Fruit fly (Drosophila melanogaster): ENCODE measurements around the gene Mulk.
A peak's percentile ranks its signal among the peaks of the same experiment; 100 is the strongest.

Gene Mulk

DNA sequence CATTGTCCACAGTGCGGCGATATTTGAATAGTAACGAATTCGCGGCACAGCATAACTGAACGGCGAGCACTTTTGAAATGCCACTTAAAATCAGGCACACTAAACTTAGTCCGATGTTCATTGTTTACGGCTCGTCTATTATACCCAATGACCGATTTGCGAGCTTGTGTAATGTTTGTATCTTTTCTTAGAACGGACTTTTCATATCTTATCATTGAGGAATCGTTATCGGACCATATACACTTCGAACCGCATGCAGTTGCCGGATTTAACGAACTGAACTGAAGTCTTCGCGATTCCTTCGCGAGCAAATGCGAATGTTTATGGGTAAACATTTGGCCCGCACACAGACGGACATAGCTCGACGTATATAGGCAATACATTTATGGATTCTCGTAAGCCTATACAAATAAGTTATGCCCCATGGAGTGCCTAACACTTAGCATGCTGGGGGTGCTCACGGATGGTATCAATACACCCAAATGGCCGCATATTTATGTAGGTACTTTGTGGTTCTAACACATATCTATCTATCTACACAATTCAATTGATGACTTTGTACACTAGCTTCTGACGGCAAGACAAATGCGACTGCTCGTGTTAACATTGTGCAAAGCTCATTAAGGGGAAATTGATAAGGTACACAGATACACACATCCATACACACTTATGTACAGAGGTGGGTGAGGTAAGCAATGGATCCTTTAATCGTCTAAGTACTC, 32.0 kb upstream of the Mulk start, which contains the start of gene mthl15 (continued):
- TF ChIP-seq insv (GFP tag; optimal IDR thresholded peaks at IDR 0.05) (no peak), HLH54F (GFP tag; optimal IDR thresholded peaks at IDR 0.05) (no peak), CG32532 (GFP tag; IDR thresholded peaks at IDR 0.05) (no peak), Mrtf (GFP tag; IDR thresholded peaks at IDR 0.05) (no peak), CG16815 (GFP tag; optimal IDR thresholded peaks at IDR 0.05) (no peak), CG3407 (GFP tag; optimal IDR thresholded peaks at IDR 0.05) (no peak), bsh (GFP tag; optimal IDR thresholded peaks at IDR 0.05) (no peak), CG12769 (tag; optimal IDR thresholded peaks at IDR 0.05) (no peak), Ada2b (GFP tag; IDR thresholded peaks at IDR 0.05) (no peak), YL-1 (GFP tag; optimal IDR thresholded peaks at IDR 0.05) (no peak), NfI (GFP tag; optimal IDR thresholded peaks at IDR 0.05) (no peak), sim (GFP tag; IDR thresholded peaks at IDR 0.05) (no peak), Hand (GFP tag; optimal IDR thresholded peaks at IDR 0.05) (no peak), Kr (GFP tag; optimal IDR thresholded peaks at IDR 0.05) (peak; percentile 0), Poxn (GFP tag; IDR thresholded peaks at IDR 0.05) (no peak), fd96Cb (tag; optimal IDR thresholded peaks at IDR 0.05) (no peak), Fer1 (GFP tag; optimal IDR thresholded peaks at IDR 0.05) (peak; percentile 19), CG11696 (GFP tag; IDR thresholded peaks at IDR 0.05) (no peak), usp (GFP tag; optimal IDR thresholded peaks at IDR 0.05) (no peak), CG1603 (tag; optimal IDR thresholded peaks at IDR 0.05) (peak; percentile 63), Med (GFP tag) (peak; percentile 73), CG6765 (GFP tag; optimal IDR thresholded peaks at IDR 0.05) (peak; percentile 34), CG7963 (GFP tag; IDR thresholded peaks at IDR 0.05; ENCODE audit: partially characterized antibody) (no peak), CG2120 (GFP tag; optimal IDR thresholded peaks at IDR 0.05) (no peak), Sry-δ (GFP tag; optimal IDR thresholded peaks at IDR 0.05) (no peak), ci (GFP tag; IDR thresholded peaks at IDR 0.05) (no peak), CG8089 (GFP tag; optimal IDR thresholded peaks at IDR 0.05) (no peak), org-1 (GFP tag; optimal IDR thresholded peaks at IDR 0.05) (no peak), br (optimal IDR thresholded peaks at IDR 0.05) (no peak), CG12744 (GFP tag; optimal IDR thresholded peaks at IDR 0.05) (no peak), knrl (GFP tag; IDR thresholded peaks at IDR 0.05; ENCODE audit: partially characterized antibody) (no peak), CG3065 (GFP tag; optimal IDR thresholded peaks at IDR 0.05) (no peak), CG12659 (GFP tag; optimal IDR thresholded peaks at IDR 0.05) (peak; percentile 38), ken (GFP tag; IDR thresholded peaks at IDR 0.05) (no peak), CG9932 (GFP tag; IDR thresholded peaks at IDR 0.05) (no peak), CG6683 (GFP tag; optimal IDR thresholded peaks at IDR 0.05) (no peak), prd (optimal IDR thresholded peaks at IDR 0.05) (no peak), prd (GFP tag; IDR thresholded peaks at IDR 0.05) (no peak), Drgx (GFP tag; IDR thresholded peaks at IDR 0.05) (no peak), gcm2 (GFP tag; optimal IDR thresholded peaks at IDR 0.05) (no peak), CG30020 (tag; optimal IDR thresholded peaks at IDR 0.05) (no peak), Dek (tag; optimal IDR thresholded peaks at IDR 0.05) (no peak), Sox100B (GFP tag; optimal IDR thresholded peaks at IDR 0.05) (peak; percentile 10), CG9437 (GFP tag; optimal IDR thresholded peaks at IDR 0.05) (no peak), CTCF (GFP tag; optimal IDR thresholded peaks at IDR 0.05) (no peak), H15 (GFP tag; IDR thresholded peaks at IDR 0.05) (no peak), p53 (GFP tag; optimal IDR thresholded peaks at IDR 0.05) (no peak), CG9215 (GFP tag; IDR thresholded peaks at IDR 0.05) (no peak), her (GFP tag; optimal IDR thresholded peaks at IDR 0.05) (no peak), CG18764 (GFP tag; optimal IDR thresholded peaks at IDR 0.05) (no peak), en (GFP tag; optimal IDR thresholded peaks at IDR 0.05) (no peak), B-H1 (GFP tag; IDR thresholded peaks at IDR 0.05) (no peak)

Measured in whole organism, embryonic.